Worm (Caenorhabditis elegans) whole organism, late embryonic: ENCODE measurements around the gene abu-7.

Experiments
- T23F11.4 ChIP-seq: fragments of 200-800 bp; sonication (Bioruptor generic); optimal IDR thresholded peaks from 2 replicates; lab custom pipeline; 2018; ENCODE audit warnings: mild to moderate bottlenecking, missing genetic modification characterization, missing compliant biosample characterization
- tbx-2 ChIP-seq: sonication (generic microtip); optimal IDR thresholded peaks from 2 replicates; lab custom pipeline; 2016; ENCODE audit warnings: missing genetic modification characterization, missing compliant biosample characterization

DNA sequence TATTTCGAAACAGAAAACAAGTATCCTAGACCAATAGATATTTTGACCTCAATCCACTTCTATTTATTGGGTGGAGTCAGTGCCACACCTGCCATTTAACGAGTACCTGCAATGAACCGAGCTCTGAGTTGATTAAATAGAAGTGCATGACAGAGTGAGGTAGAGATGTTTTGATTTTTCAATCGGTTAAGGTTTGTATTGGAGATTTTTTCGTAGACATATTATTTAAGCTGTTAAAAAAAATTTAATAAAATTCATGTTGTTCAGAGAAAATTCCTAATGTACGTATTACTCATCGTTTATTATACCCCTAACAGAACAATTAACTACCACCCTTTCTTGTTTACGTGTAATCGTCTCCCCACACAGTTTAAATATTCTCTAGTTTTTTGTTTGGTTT is 9.1 kb downstream of the abu-7 start, which contains the start of gene srx-38:
- TF ChIP-seq tbx-2 (tag; lab: Kevin White, UChicago), result no peak
- no peak for TF ChIP-seq T23F11.4 (GFP tag; lab: Kevin White, UChicago)
